Fruit fly (Drosophila melanogaster): ENCODE measurements around the gene Alg14.

Alg14 gene

DNA sequence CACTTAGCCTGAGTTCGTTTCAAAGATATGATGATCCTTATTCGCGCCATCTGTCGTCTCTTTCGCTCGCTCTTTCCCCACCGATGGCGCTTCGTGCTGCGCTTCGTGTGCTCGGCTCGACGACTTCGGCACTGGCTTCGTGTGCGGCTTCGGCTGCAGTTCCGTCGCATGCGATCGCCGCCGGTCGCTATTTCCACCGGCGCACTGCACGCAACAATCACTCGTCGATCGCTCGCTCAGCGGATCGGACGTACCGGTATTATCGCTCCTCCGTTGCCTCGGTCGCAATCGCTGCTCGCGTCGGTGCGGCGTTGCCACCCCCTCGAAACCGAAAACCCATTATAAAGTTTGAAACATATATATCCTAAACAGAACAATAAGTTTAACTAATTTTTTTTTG, 26.8 kb downstream of the Alg14 start (continued):
- TF ChIP-seq CG14014 (GFP tag; IDR thresholded peaks at IDR 0.05) (peak; percentile 43; the same call in 1 of the 2 replicates), CG2889 (GFP tag; IDR thresholded peaks at IDR 0.05) (no peak), Hr51 (GFP tag; optimal IDR thresholded peaks at IDR 0.05) (peak in 1 of 2 experiments; percentile 0), CG12942 (GFP tag; optimal IDR thresholded peaks at IDR 0.05) (no peak), Camta (GFP tag; optimal IDR thresholded peaks at IDR 0.05) (peak; percentile 7), CG17912 (GFP tag; optimal IDR thresholded peaks at IDR 0.05) (peak; percentile 26), gcm (GFP tag; optimal IDR thresholded peaks at IDR 0.05) (peak; percentile 34), CG16813 (GFP tag; IDR thresholded peaks at IDR 0.05; ENCODE audit: partially characterized antibody) (no peak), NC2β (GFP tag; optimal IDR thresholded peaks at IDR 0.05) (peak; percentile 29), CG4730 (GFP tag; IDR thresholded peaks at IDR 0.05) (no peak), D19A (tag; optimal IDR thresholded peaks at IDR 0.05) (peak; percentile 12), sug (tag; optimal IDR thresholded peaks at IDR 0.05) (peak; percentile 10), CG7839 (tag; optimal IDR thresholded peaks at IDR 0.05) (peak; percentile 17), ewg (GFP tag; optimal IDR thresholded peaks at IDR 0.05) (no peak), Atf6 (GFP tag; IDR thresholded peaks at IDR 0.05) (0 out of 2 replicates have a peak, but pooled peaks have one; percentile 12), Dp (GFP tag; optimal IDR thresholded peaks at IDR 0.05) (no peak), grau (tag; optimal IDR thresholded peaks at IDR 0.05) (peak; percentile 11), CG2712 (tag; optimal IDR thresholded peaks at IDR 0.05) (peak; percentile 39), CG2199 (GFP tag; IDR thresholded peaks at IDR 0.05) (peak; percentile 77; the same call in 1 of the 3 replicates), Scr (GFP tag; IDR thresholded peaks at IDR 0.05; ENCODE audit: partially characterized antibody) (peak; percentile 13; the same call in 1 of the 2 replicates), Lhr (GFP tag; optimal IDR thresholded peaks at IDR 0.05) (peak; percentile 1), CG17829 (tag; optimal IDR thresholded peaks at IDR 0.05) (peak; percentile 57), CG34376 (GFP tag; optimal IDR thresholded peaks at IDR 0.05) (peak; percentile 2), CG33213 (GFP tag; optimal IDR thresholded peaks at IDR 0.05) (peak; percentile 13), z (GFP tag; IDR thresholded peaks at IDR 0.05) (no peak), CG7963 (GFP tag; IDR thresholded peaks at IDR 0.05; ENCODE audit: partially characterized antibody) (no peak), CG15696 (tag; optimal IDR thresholded peaks at IDR 0.05) (no peak), CG17328 (GFP tag; IDR thresholded peaks at IDR 0.05) (peak; percentile 44), sens (GFP tag) (peak; percentile 79), CG1233 (GFP tag; optimal IDR thresholded peaks at IDR 0.05) (peak; percentile 30), ac (GFP tag; optimal IDR thresholded peaks at IDR 0.05) (peak; percentile 21), insv (GFP tag; optimal IDR thresholded peaks at IDR 0.05) (peak in 1 of 2 experiments; percentile 11), CG11456 (GFP tag; IDR thresholded peaks at IDR 0.05) (peak; percentile 73; the same call in 1 of the 3 replicates), CHES-1-like (GFP tag; optimal IDR thresholded peaks at IDR 0.05) (no peak), CG33557 (GFP tag; optimal IDR thresholded peaks at IDR 0.05) (peak; percentile 61), zen (tag; optimal IDR thresholded peaks at IDR 0.05) (peak; percentile 3), CG6175 (GFP tag; IDR thresholded peaks at IDR 0.05) (0 out of 3 replicates have a peak, but pooled peaks have one; percentile 32), tll (GFP tag; optimal IDR thresholded peaks at IDR 0.05) (no peak), Dfd (GFP tag; optimal IDR thresholded peaks at IDR 0.05) (no peak), Neu2 (GFP tag; optimal IDR thresholded peaks at IDR 0.05; ENCODE audit: borderline replicate concordance) (no peak), fd3F (GFP tag; optimal IDR thresholded peaks at IDR 0.05) (no peak), unc-4 (GFP tag; IDR thresholded peaks at IDR 0.05; ENCODE audit: partially characterized antibody) (no peak), chif (GFP tag; optimal IDR thresholded peaks at IDR 0.05) (peak in 1 of 2 experiments; percentile 22), CG31441 (GFP tag; IDR thresholded peaks at IDR 0.05) (0 out of 2 replicates have a peak, but pooled peaks have one; percentile 17), jing (GFP tag; optimal IDR thresholded peaks at IDR 0.05) (peak; percentile 27), sob (GFP tag; IDR thresholded peaks at IDR 0.05) (0 out of 2 replicates have a peak, but pooled peaks have one; percentile 15), CG4707 (GFP tag; optimal IDR thresholded peaks at IDR 0.05) (peak; percentile 25), CG6813 (GFP tag; optimal IDR thresholded peaks at IDR 0.05) (peak; percentile 5), Hand (GFP tag; optimal IDR thresholded peaks at IDR 0.05) (no peak)
